Fruit fly (Drosophila melanogaster) whole organism, adult: ENCODE data around the gene toc.

Experiments
- CG11617 ChIP-seq: fragments of 200-800 bp; sonication (Bioruptor generic); optimal IDR thresholded peaks from 2 replicates; lab custom pipeline; 2017; ENCODE audit warnings: mild to moderate bottlenecking, missing biosample characterization, missing genetic modification reagents, missing genetic modification characterization
- CG12768 ChIP-seq: fragments of 200-800 bp; sonication (Bioruptor generic); optimal IDR thresholded peaks from 2 replicates; lab custom pipeline; 2017; ENCODE audit warnings: missing biosample characterization, missing genetic modification characterization, mild to moderate bottlenecking, moderate library complexity, missing genetic modification reagents
- CG14711 ChIP-seq: fragments of 200-800 bp; sonication (Bioruptor generic); optimal IDR thresholded peaks from 2 replicates; lab custom pipeline; 2018; ENCODE audit warnings: missing biosample characterization, mild to moderate bottlenecking, missing genetic modification characterization, moderate library complexity
- CG1620 ChIP-seq: fragments of 200-800 bp; sonication (Bioruptor generic); optimal IDR thresholded peaks from 2 replicates; lab custom pipeline; 2016; ENCODE audit warnings: missing biosample characterization, missing genetic modification characterization
- CG33017 ChIP-seq: fragments of 200-800 bp; sonication (Bioruptor generic); optimal IDR thresholded peaks from 2 replicates; lab custom pipeline; 2018; ENCODE audit warnings: missing biosample characterization, mild to moderate bottlenecking, missing genetic modification characterization, moderate library complexity
- CG5204 ChIP-seq: fragments of 200-800 bp; sonication (Bioruptor generic); optimal IDR thresholded peaks from 2 replicates; lab custom pipeline; 2016; ENCODE audit warnings: missing biosample characterization, missing genetic modification characterization
- CG7045 ChIP-seq: fragments of 200-800 bp; sonication (Bioruptor generic); optimal IDR thresholded peaks from 2 replicates; lab custom pipeline; 2017; ENCODE audit warnings: missing biosample characterization, mild to moderate bottlenecking, missing genetic modification characterization
- CG7101 ChIP-seq: fragments of 200-800 bp; sonication (Bioruptor generic); optimal IDR thresholded peaks from 2 replicates; lab custom pipeline; 2018; ENCODE audit warnings: missing biosample characterization, mild to moderate bottlenecking, missing genetic modification characterization, moderate library complexity
- Clk ChIP-seq: fragments of 200-800 bp; sonication (Bioruptor generic); optimal IDR thresholded peaks from 2 replicates; lab custom pipeline; 2017; ENCODE audit warnings: missing biosample characterization, missing genetic modification characterization
- Crg-1 ChIP-seq: fragments of 200-800 bp; sonication (Bioruptor generic); optimal IDR thresholded peaks from 2 replicates; lab custom pipeline; 2016; ENCODE audit warnings: missing biosample characterization, missing genetic modification characterization
- Hr96 ChIP-seq: fragments of 200-800 bp; sonication (Bioruptor generic); optimal IDR thresholded peaks from 2 replicates; lab custom pipeline; 2016; ENCODE audit warnings: missing biosample characterization, missing genetic modification characterization
- Mnt ChIP-seq: fragments of 200-800 bp; sonication (Bioruptor generic); optimal IDR thresholded peaks from 2 replicates; lab custom pipeline; 2016; ENCODE audit warnings: missing biosample characterization, mild to moderate bottlenecking, missing genetic modification characterization
- bab1 ChIP-seq: fragments of 200-800 bp; sonication (Bioruptor generic); optimal IDR thresholded peaks from 3 replicates; lab custom pipeline; 2019; ENCODE audit warnings: missing biosample characterization, mild to moderate bottlenecking, missing genetic modification characterization, moderate library complexity
- cic ChIP-seq: fragments of 200-800 bp; sonication (Bioruptor generic); optimal IDR thresholded peaks from 2 replicates; lab custom pipeline; 2017; ENCODE audit warnings: missing biosample characterization, mild to moderate bottlenecking, missing genetic modification characterization, moderate library complexity
- cnc ChIP-seq, 2 experiments: fragments of >200 bp; optimal IDR thresholded peaks; 2 replicates each; lab custom pipeline; 2017
- kay ChIP-seq: fragments of 200-800 bp; sonication (Bioruptor generic); peaks from one replicate; lab custom pipeline; 2016; ENCODE audit warnings: missing biosample characterization, missing genetic modification characterization, borderline replicate concordance
- ovo ChIP-seq: fragments of 200-800 bp; sonication (Bioruptor generic); optimal IDR thresholded peaks from 2 replicates; lab custom pipeline; 2016; ENCODE audit warnings: missing biosample characterization, missing genetic modification characterization
- pad ChIP-seq: fragments of 200-800 bp; sonication (Bioruptor generic); optimal IDR thresholded peaks from 3 replicates; lab custom pipeline; 2017; ENCODE audit warnings: missing biosample characterization, missing genetic modification characterization, mild to moderate bottlenecking, moderate library complexity, missing genetic modification reagents
- tj ChIP-seq: fragments of 200-800 bp; sonication (Bioruptor generic); optimal IDR thresholded peaks from 3 replicates; lab custom pipeline; 2017; ENCODE audit warnings: missing biosample characterization, mild to moderate bottlenecking, missing genetic modification characterization, moderate library complexity
- toe ChIP-seq: fragments of 200-800 bp; sonication (Bioruptor generic); optimal IDR thresholded peaks from 2 replicates; lab custom pipeline; 2016; ENCODE audit warnings: missing biosample characterization, missing genetic modification characterization

Gene toc

DNA sequence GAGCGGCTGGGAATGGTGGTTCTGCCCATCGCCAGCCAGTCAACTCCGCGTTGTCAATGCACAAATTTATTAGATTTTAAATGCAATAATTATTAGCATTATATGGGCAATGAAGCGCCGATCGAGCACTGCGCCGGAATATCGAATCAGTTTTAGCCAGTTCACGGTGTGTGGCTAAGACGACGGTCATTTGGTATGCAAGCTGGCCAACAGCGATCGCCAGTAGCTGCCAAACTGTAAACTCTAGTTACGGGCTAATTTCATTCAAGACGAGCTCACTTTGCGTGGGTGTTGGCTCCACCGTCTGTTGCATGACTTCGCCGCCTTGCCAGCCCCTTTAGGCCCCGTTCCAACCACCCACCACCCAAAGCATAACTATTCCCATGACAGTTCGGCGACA is 11.2 kb upstream of the toc start:
- TF ChIP-seq Clk (GFP tag; lab: Kevin White, UChicago): no peak
- no peak for TF ChIP-seq kay (GFP tag; lab: Kevin White, UChicago)
- no peak for TF ChIP-seq CG14711
- no peak for TF ChIP-seq CG1620 (GFP tag; lab: Kevin White, UChicago)
- TF ChIP-seq ovo (GFP tag; lab: Kevin White, UChicago): no peak
- no peak for TF ChIP-seq cic (GFP tag; lab: Kevin White, UChicago)
- no peak for TF ChIP-seq toe (GFP tag; lab: Kevin White, UChicago)
- TF ChIP-seq cnc (optimal IDR thresholded peaks at IDR 0.05; lab: Kevin White, UChicago): no peak
- TF ChIP-seq bab1 (GFP tag; lab: Kevin White, UChicago): no peak
- TF ChIP-seq CG5204 (GFP tag; lab: Kevin White, UChicago): no peak
- no peak for TF ChIP-seq pad (GFP tag; lab: Kevin White, UChicago)
- TF ChIP-seq CG7101 (tag; lab: Kevin White, UChicago): no peak
- TF ChIP-seq CG33017 (tag; lab: Kevin White, UChicago): no peak
- no peak for TF ChIP-seq Crg-1 (GFP tag; lab: Kevin White, UChicago)
- no peak for TF ChIP-seq CG12768 (GFP tag; lab: Kevin White, UChicago)
- no peak for TF ChIP-seq tj (GFP tag; lab: Kevin White, UChicago)
- no peak for TF ChIP-seq CG11617 (GFP tag; lab: Kevin White, UChicago)

DNA sequence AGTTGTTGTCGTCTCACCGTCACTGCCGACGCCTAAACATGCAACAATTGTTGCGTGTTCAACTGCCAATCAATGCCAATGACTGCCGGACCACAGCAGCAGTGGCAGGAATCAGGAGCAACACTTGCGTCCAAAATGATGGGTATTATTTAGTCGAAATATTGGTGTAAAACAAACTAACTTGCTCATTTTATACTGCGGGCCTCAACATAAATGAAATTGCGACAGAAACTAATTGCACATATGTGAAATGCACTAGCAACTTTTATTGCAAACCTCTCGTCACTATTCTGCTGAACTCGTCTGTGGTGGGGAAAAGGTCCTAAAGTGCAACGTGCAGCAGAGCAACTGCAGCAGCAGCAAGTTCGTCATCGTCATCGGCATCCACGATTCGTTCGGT is 10.2 kb upstream of the toc start:
- TF ChIP-seq pad (GFP tag; lab: Kevin White, UChicago) (no peak), CG33017 (tag; lab: Kevin White, UChicago) (no peak), CG12768 (GFP tag; lab: Kevin White, UChicago) (no peak), CG1620 (GFP tag; lab: Kevin White, UChicago) (no peak), CG5204 (GFP tag; lab: Kevin White, UChicago) (no peak), Crg-1 (GFP tag; lab: Kevin White, UChicago) (no peak), CG7045 (GFP tag; lab: Kevin White, UChicago) (no peak), CG11617 (GFP tag; lab: Kevin White, UChicago) (no peak), Clk (GFP tag; lab: Kevin White, UChicago) (no peak), ovo (GFP tag; lab: Kevin White, UChicago) (no peak), CG14711 (no peak), toe (GFP tag; lab: Kevin White, UChicago) (no peak), bab1 (GFP tag; lab: Kevin White, UChicago) (no peak), Mnt (GFP tag; lab: Kevin White, UChicago) (no peak)

DNA sequence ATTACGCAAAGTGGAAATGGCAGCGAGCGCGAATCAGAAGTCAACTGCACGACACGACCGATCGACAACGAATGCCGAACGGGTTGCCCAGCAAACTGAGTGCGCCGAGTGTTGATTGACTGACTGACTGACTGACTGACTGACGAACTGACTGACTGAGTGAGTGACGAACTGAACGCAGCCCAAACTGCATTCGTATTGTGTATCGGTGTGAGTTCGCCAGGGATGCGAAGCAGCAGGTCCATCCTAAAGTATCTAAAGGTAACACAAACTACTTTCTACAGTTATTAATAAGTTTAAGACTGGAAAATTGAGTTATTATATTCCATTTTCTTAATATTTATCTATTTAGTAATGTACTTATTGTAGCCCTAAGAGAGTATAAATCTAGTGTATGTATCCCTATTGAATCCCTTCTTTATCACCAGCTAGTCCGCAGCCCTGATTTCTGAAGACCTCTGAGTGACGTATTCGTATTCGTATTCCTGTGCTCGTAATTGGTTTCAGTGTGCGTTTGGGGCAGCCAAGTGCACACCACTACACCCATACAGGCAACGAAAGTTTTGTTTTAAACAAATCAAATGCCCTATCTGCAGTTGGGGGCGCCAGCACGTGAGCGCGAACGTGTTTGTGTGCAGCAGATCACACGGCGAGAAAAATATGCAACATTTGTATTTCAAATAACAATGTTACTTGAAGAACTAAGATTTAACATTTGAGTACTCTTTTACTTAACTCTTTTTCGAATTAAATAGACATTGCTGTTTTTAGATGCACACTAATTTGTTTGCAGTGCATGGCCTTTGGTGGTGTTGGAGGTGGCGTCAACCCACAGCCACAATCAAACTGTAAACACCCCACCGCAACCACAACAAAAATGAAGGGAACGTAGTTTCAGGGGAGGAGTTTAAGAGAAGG is 8.4 kb upstream of the toc start:
- no peak for TF ChIP-seq CG1620 (GFP tag; lab: Kevin White, UChicago)
- TF ChIP-seq CG33017 (tag; lab: Kevin White, UChicago): peak; percentile 80
- peak; percentile 86 for TF ChIP-seq kay (GFP tag; lab: Kevin White, UChicago)
- peak; percentile 29 for TF ChIP-seq pad (GFP tag; lab: Kevin White, UChicago)
- peak; percentile 29 for TF ChIP-seq tj (GFP tag; lab: Kevin White, UChicago)
- TF ChIP-seq CG14711: peak; percentile 63
- peak; percentile 34 for TF ChIP-seq Mnt (GFP tag; lab: Kevin White, UChicago)
- TF ChIP-seq CG7101 (tag; lab: Kevin White, UChicago): peak; percentile 75
- TF ChIP-seq CG12768 (GFP tag; lab: Kevin White, UChicago): peak; percentile 65
- TF ChIP-seq toe (GFP tag; lab: Kevin White, UChicago): peak; percentile 16
- TF ChIP-seq bab1 (GFP tag; lab: Kevin White, UChicago): peak; percentile 28
- no peak for TF ChIP-seq cic (GFP tag; lab: Kevin White, UChicago)
- no peak for TF ChIP-seq Crg-1 (GFP tag; lab: Kevin White, UChicago)
- TF ChIP-seq Hr96: peak; percentile 62
- peak; percentile 27 for TF ChIP-seq CG7045 (GFP tag; lab: Kevin White, UChicago)
- peak; percentile 39 for TF ChIP-seq CG11617 (GFP tag; lab: Kevin White, UChicago)
- TF ChIP-seq ovo (GFP tag; lab: Kevin White, UChicago): no peak
- TF ChIP-seq Clk (GFP tag; lab: Kevin White, UChicago): peak; percentile 14
- peak; percentile 61 for TF ChIP-seq CG5204 (GFP tag; lab: Kevin White, UChicago)

DNA sequence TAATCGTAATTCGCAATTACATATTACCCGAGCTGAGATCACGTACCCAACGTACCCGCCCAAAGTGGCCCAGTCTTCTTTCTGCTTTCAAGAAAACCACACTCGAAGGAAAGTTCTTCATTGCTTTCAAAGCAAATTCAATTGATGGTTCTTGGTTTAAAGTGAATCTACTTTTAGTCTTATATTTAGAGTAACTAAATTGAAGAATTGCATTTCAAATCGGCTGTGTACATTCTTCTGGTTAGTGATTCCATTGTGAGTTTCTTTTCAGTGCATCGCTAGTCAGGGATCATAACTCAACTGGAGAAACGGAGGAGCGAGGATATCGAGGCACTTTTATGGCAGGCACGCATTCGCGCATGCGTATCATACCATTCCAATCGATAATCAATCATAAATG is 7.1 kb upstream of the toc start:
- no peak for TF ChIP-seq CG1620 (GFP tag; lab: Kevin White, UChicago)
- no peak for TF ChIP-seq ovo (GFP tag; lab: Kevin White, UChicago)
- TF ChIP-seq Hr96: no peak
- TF ChIP-seq CG33017 (tag; lab: Kevin White, UChicago): no peak
- TF ChIP-seq Crg-1 (GFP tag; lab: Kevin White, UChicago): no peak
- no peak for TF ChIP-seq Mnt (GFP tag; lab: Kevin White, UChicago)
- TF ChIP-seq cic (GFP tag; lab: Kevin White, UChicago): no peak
- TF ChIP-seq Clk (GFP tag; lab: Kevin White, UChicago): no peak
- TF ChIP-seq CG14711: no peak
- no peak for TF ChIP-seq CG7045 (GFP tag; lab: Kevin White, UChicago)
- no peak for TF ChIP-seq CG11617 (GFP tag; lab: Kevin White, UChicago)
- no peak for TF ChIP-seq CG12768 (GFP tag; lab: Kevin White, UChicago)
- no peak for TF ChIP-seq CG7101 (tag; lab: Kevin White, UChicago)
